Fruit fly (Drosophila melanogaster) whole organism: ENCODE results near the gene SrpRbeta.

Experiments
- CG8478 ChIP-seq: fragments of >200 bp; optimal IDR thresholded peaks from 2 replicates; lab custom pipeline; 2018; ENCODE audit warnings: inconsistent platforms
- EcR ChIP-seq, 2 experiments: fragments of >200 bp; optimal IDR thresholded peaks; 2 replicates each; lab custom pipeline; 2017; ENCODE audit warnings: missing biosample characterization in 2 of 2, missing genetic modification characterization in 2 of 2, missing genetic modification reagents in 2 of 2
- pan ChIP-seq: fragments of >200 bp; optimal IDR thresholded peaks from 2 replicates; lab custom pipeline; 2017
- psq ChIP-seq: fragments of >200 bp; optimal IDR thresholded peaks from 2 replicates; lab custom pipeline; 2017
- usp ChIP-seq: fragments of >200 bp; optimal IDR thresholded peaks from 2 replicates; lab custom pipeline; 2017; ENCODE audit warnings: missing biosample characterization, missing genetic modification characterization, mixed read lengths

DNA sequence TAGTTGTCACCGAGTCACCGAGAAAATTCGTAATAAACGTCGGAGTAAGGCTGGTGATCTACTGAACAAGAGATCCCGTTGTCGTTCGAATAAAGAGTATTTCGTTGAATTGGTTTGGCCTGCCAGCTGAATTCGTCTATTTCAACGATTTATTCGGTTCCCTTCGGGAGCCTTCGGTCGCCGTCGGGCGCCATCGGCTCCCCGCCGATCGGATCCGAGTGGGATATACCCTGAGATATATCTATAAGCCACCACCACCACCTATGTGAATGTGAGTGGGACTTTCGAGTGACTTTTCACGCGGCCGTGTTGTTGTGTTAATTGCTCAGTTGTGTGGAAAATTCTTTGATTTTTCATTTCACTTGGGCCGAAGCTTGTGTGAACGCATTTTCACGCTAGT is 25.2 kb upstream of the SrpRbeta start, which contains the start of gene Prm:
- no peak for TF ChIP-seq CG8478
- no peak for TF ChIP-seq psq (lab: Kevin White, UChicago)
- TF ChIP-seq usp (GFP tag; lab: Kevin White, UChicago) = no peak
- no peak for TF ChIP-seq pan (lab: Kevin White, UChicago)
- no peak for TF ChIP-seq EcR (GFP tag; optimal IDR thresholded peaks at IDR 0.05; lab: Kevin White, UChicago)
